Worm (Caenorhabditis elegans) whole organism, L3 larva: Measurements from ENCODE around the gene T16H12.3.

Source experiments
- ama-1 ChIP-seq: fragments of 150-350 bp; optimal IDR thresholded peaks from 2 replicates; lab custom pipeline; 2018
- ceh-82 ChIP-seq: fragments of 150-350 bp; optimal IDR thresholded peaks from 2 replicates; lab custom pipeline; 2014; ENCODE audit warnings: missing biosample characterization, missing genetic modification characterization
- egl-27 ChIP-seq: sonication (generic microtip); optimal IDR thresholded peaks from 4 replicates; lab custom pipeline; 2017; ENCODE audit warnings: missing biosample characterization, missing genetic modification reagents, missing genetic modification characterization
- jun-1 ChIP-seq: fragments of 150-350 bp; optimal IDR thresholded peaks from 2 replicates; lab custom pipeline; 2014; ENCODE audit warnings: missing biosample characterization, missing genetic modification reagents, missing genetic modification characterization
- lin-15B ChIP-seq: fragments of 150-350 bp; optimal IDR thresholded peaks from 2 replicates; lab custom pipeline; 2014; ENCODE audit warnings: missing biosample characterization, missing genetic modification characterization
- nhr-12 ChIP-seq: fragments of 150-350 bp; optimal IDR thresholded peaks from 2 replicates; lab custom pipeline; 2014; ENCODE audit warnings: missing biosample characterization, missing genetic modification characterization
- nhr-237 ChIP-seq: fragments of 150-350 bp; optimal IDR thresholded peaks from 2 replicates; lab custom pipeline; 2014; ENCODE audit warnings: missing biosample characterization, missing genetic modification characterization
- nhr-25 ChIP-seq: sonication (generic microtip); optimal IDR thresholded peaks from 2 replicates; lab custom pipeline; 2017; ENCODE audit warnings: missing biosample characterization, missing genetic modification characterization
- unc-62 ChIP-seq: fragments of 150-350 bp; sonication (generic microtip); optimal IDR thresholded peaks from 4 replicates; lab custom pipeline; 2014; ENCODE audit warnings: missing biosample characterization, missing genetic modification reagents, missing genetic modification characterization

DNA sequence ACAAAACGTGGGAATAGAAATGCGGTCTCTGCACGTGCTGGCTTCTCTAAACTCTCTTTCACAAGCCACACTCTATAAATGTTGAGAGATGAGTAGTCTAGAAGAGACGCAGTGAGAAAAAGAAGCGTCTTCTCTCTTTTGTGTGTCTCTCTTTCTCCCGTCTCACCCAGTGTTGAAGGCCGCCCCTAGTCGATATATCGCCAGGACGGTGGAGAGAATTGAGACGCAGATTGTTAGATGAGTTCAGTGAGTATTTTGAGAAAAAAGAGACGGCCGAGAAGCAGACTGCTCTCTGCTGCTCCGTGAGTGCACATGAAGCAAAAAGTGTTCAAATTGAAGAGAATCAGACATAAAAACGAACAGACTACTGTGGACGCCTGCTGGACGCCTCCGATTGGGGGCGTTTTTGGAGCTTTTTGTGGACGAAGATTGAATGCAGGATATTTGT, 13.5 kb upstream of the T16H12.3 start:
- TF ChIP-seq nhr-12 (tag; lab: Kevin White, UChicago) (no peak), lin-15B (tag; lab: Kevin White, UChicago) (peak; percentile 76), egl-27 (peak; percentile 47), nhr-25 (tag; lab: Kevin White, UChicago) (peak; percentile 90), ama-1 (lab: Kevin White, UChicago) (no peak), jun-1 (tag; lab: Kevin White, UChicago) (peak; percentile 90), ceh-82 (tag; lab: Kevin White, UChicago) (peak; percentile 85), unc-62 (GFP tag; lab: Kevin White, UChicago) (peak; percentile 96), nhr-237 (tag; lab: Kevin White, UChicago) (no peak)
